Worm (Caenorhabditis elegans) whole organism, L4 larva: Measurements from ENCODE around the gene Y75B8A.19.
A peak's percentile ranks its signal among the peaks of the same experiment; 100 is the strongest.

Experiments used
- D1046.2 ChIP-seq: fragments of 200-800 bp; sonication (Bioruptor generic); IDR thresholded peaks from 2 replicates; pipeline ENCODE4 v1.3.6; 2022; ENCODE audit warnings: missing genetic modification characterization, missing compliant biosample characterization
- F44E2.7 ChIP-seq: fragments of 200-800 bp; sonication (Bioruptor generic); IDR thresholded peaks from 2 replicates; pipeline ENCODE4 v2.1.2; 2022; ENCODE audit warnings: missing genetic modification characterization, missing compliant biosample characterization
- T20F7.1 ChIP-seq: fragments of 200-800 bp; sonication (Bioruptor generic); optimal IDR thresholded peaks from 2 replicates; lab custom pipeline; 2018; ENCODE audit warnings: mild to moderate bottlenecking, missing genetic modification characterization, missing compliant biosample characterization
- Y5F2A.4 ChIP-seq: fragments of 200-800 bp; sonication (Bioruptor generic); optimal IDR thresholded peaks from 2 replicates; lab custom pipeline; 2018; ENCODE audit warnings: mild to moderate bottlenecking, missing genetic modification characterization, missing compliant biosample characterization
- ZK337.2 ChIP-seq: fragments of 200-800 bp; sonication (Bioruptor generic); IDR thresholded peaks from 2 replicates; pipeline ENCODE4 v1.3.6; 2022; ENCODE audit warnings: missing genetic modification reagents, missing genetic modification characterization, missing compliant biosample characterization
- ZK546.5 ChIP-seq, 2 experiments: sonication (generic microtip); optimal IDR thresholded peaks; 2 replicates each; lab custom pipeline; 2017; ENCODE audit warnings: missing biosample characterization in 2 of 2, missing genetic modification characterization in 2 of 2
- aha-1 ChIP-seq: fragments of 150-350 bp; peaks from one replicate; lab custom pipeline; 2014; ENCODE audit warnings: missing biosample characterization, missing genetic modification characterization
- aly-2 ChIP-seq: sonication (generic microtip); optimal IDR thresholded peaks from 2 replicates; lab custom pipeline; 2018; ENCODE audit warnings: missing biosample characterization, missing genetic modification characterization
- arid-1 ChIP-seq: fragments of 200-800 bp; sonication (Bioruptor generic); conservative IDR thresholded peaks from 2 replicates; pipeline ENCODE4 v1.3.6; 2022; ENCODE audit warnings: missing genetic modification reagents, missing genetic modification characterization, missing compliant biosample characterization
- attf-4 ChIP-seq: sonication (generic microtip); optimal IDR thresholded peaks from 3 replicates; lab custom pipeline; 2017; ENCODE audit warnings: missing biosample characterization, missing genetic modification characterization
- ceh-82 ChIP-seq: sonication (generic microtip); optimal IDR thresholded peaks from 2 replicates; lab custom pipeline; 2017; ENCODE audit warnings: missing biosample characterization, missing genetic modification characterization
- ces-1 ChIP-seq: fragments of 150-350 bp; sonication (generic microtip); optimal IDR thresholded peaks from 4 replicates; lab custom pipeline; 2014; ENCODE audit warnings: missing biosample characterization, missing genetic modification reagents, missing genetic modification characterization
- daf-12 ChIP-seq: fragments of 150-350 bp; optimal IDR thresholded peaks from 2 replicates; lab custom pipeline; 2014; ENCODE audit warnings: missing biosample characterization, missing genetic modification reagents, missing genetic modification characterization
- dmd-6 ChIP-seq: fragments of 200-800 bp; sonication (Bioruptor generic); IDR thresholded peaks from 2 replicates; pipeline ENCODE4 v1.3.6; 2022; ENCODE audit warnings: missing genetic modification reagents, missing genetic modification characterization, missing compliant biosample characterization
- dpl-1 ChIP-seq: fragments of 150-350 bp; optimal IDR thresholded peaks from 2 replicates; lab custom pipeline; 2014; ENCODE audit warnings: missing biosample characterization, missing genetic modification reagents, missing genetic modification characterization
- dve-1 ChIP-seq: sonication (generic microtip); optimal IDR thresholded peaks from 2 replicates; lab custom pipeline; 2017; ENCODE audit warnings: antibody characterized with exemption, mild to moderate bottlenecking, missing genetic modification characterization, missing compliant biosample characterization; ENCODE audit not compliant: insufficient read depth
- hif-1 ChIP-seq, 2 experiments: sonication (generic microtip); optimal IDR thresholded peaks; 2 replicates each; lab custom pipeline; 2016 to 2017; ENCODE audit warnings: missing compliant biosample characterization in 2 of 2, missing genetic modification characterization in 2 of 2, missing genetic modification reagents in 2 of 2, missing genotype in 2 of 2, mild to moderate bottlenecking in 1 of 2
- hmg-1.1 ChIP-seq: fragments of 200-800 bp; sonication (Bioruptor generic); IDR thresholded peaks from 2 replicates; pipeline ENCODE4 v1.3.6; 2022; ENCODE audit warnings: missing genetic modification reagents, missing genetic modification characterization, missing compliant biosample characterization
- jun-1 ChIP-seq: fragments of 150-350 bp; optimal IDR thresholded peaks from 2 replicates; lab custom pipeline; 2014; ENCODE audit warnings: missing biosample characterization, missing genetic modification reagents, missing genetic modification characterization
- lin-29 ChIP-seq: fragments of 200-800 bp; sonication (Bioruptor generic); IDR thresholded peaks from 2 replicates; pipeline ENCODE4 v1.3.6; 2022; ENCODE audit warnings: missing genetic modification reagents, missing genetic modification characterization, missing compliant biosample characterization
- lin-38 ChIP-seq: fragments of 200-800 bp; sonication (Bioruptor generic); IDR thresholded peaks from 2 replicates; pipeline ENCODE4 v1.3.6; 2022; ENCODE audit warnings: missing genetic modification reagents, missing genetic modification characterization, missing compliant biosample characterization
- lsy-2 ChIP-seq, 2 experiments: fragments of 150-350 bp in 1 of 2; sonication (generic microtip) in 1 of 2; optimal IDR thresholded peaks; 2 replicates each; lab custom pipeline; 2014 to 2017; ENCODE audit warnings: missing biosample characterization in 2 of 2, missing genetic modification characterization in 2 of 2
- mep-1 ChIP-seq: fragments of 150-350 bp; sonication (generic microtip); optimal IDR thresholded peaks from 3 replicates; lab custom pipeline; 2014; ENCODE audit warnings: missing biosample characterization, missing genetic modification characterization
- mes-2 ChIP-seq: sonication (generic microtip); optimal IDR thresholded peaks from 2 replicates; lab custom pipeline; 2016; ENCODE audit warnings: missing genotype, mild to moderate bottlenecking, missing genetic modification characterization, missing compliant biosample characterization; ENCODE audit not compliant: poor library complexity, severe bottlenecking
- nhr-10 ChIP-seq: fragments of 150-350 bp; optimal IDR thresholded peaks from 2 replicates; lab custom pipeline; 2014; ENCODE audit warnings: missing biosample characterization, missing genetic modification characterization
- nhr-28 ChIP-seq: fragments of 150-350 bp; optimal IDR thresholded peaks from 2 replicates; lab custom pipeline; 2014; ENCODE audit warnings: missing biosample characterization, missing genetic modification characterization
- nhr-48 ChIP-seq: sonication (generic microtip); optimal IDR thresholded peaks from 2 replicates; lab custom pipeline; 2016; ENCODE audit warnings: mild to moderate bottlenecking, missing genetic modification characterization, missing compliant biosample characterization
- nhr-76 ChIP-seq: fragments of 150-350 bp; optimal IDR thresholded peaks from 2 replicates; lab custom pipeline; 2014; ENCODE audit warnings: missing biosample characterization, missing genetic modification characterization
- nhr-77 ChIP-seq: fragments of 150-350 bp; optimal IDR thresholded peaks from 2 replicates; lab custom pipeline; 2014; ENCODE audit warnings: missing biosample characterization, missing genetic modification characterization
- pha-4 ChIP-seq, 2 experiments: fragments of 150-350 bp in 1 of 2; fragments of 200-800 bp in 1 of 2; sonication (Bioruptor generic) in 1 of 2; IDR thresholded peaks in 1 of 2; optimal IDR thresholded peaks in 1 of 2; 2 replicates each; pipeline versions ENCODE4 v1.3.6 to Lab custom; 2014 to 2022; ENCODE audit warnings: missing genetic modification characterization in 2 of 2, missing genetic modification reagents in 2 of 2, missing biosample characterization in 1 of 2, missing compliant biosample characterization in 1 of 2
- rbr-2 ChIP-seq: sonication (generic microtip); optimal IDR thresholded peaks from 2 replicates; lab custom pipeline; 2016; ENCODE audit warnings: missing genotype, missing genetic modification characterization, missing compliant biosample characterization
- set-16 ChIP-seq: fragments of 200-800 bp; sonication (Bioruptor generic); IDR thresholded peaks from 2 replicates; pipeline ENCODE4 v1.3.6; 2022; ENCODE audit warnings: missing genetic modification reagents, missing genetic modification characterization, missing compliant biosample characterization
- snpc-4 ChIP-seq: fragments of 150-350 bp; optimal IDR thresholded peaks from 2 replicates; lab custom pipeline; 2014; ENCODE audit warnings: missing biosample characterization, missing genetic modification characterization
- tag-97 ChIP-seq: fragments of 200-800 bp; sonication (Bioruptor generic); IDR thresholded peaks from 2 replicates; pipeline ENCODE4 v1.3.6; 2022; ENCODE audit warnings: missing genetic modification characterization, missing compliant biosample characterization
- unc-62 ChIP-seq, 3 experiments: fragments of 150-350 bp in 1 of 3; sonication (generic microtip); optimal IDR thresholded peaks in 2 of 3; peaks in 1 of 3; 1 replicate in 1 of 3; 2 replicates in 2 of 3; lab custom pipeline; 2014 to 2017; ENCODE audit warnings: missing biosample characterization in 3 of 3, missing genetic modification characterization in 3 of 3, missing genetic modification reagents in 3 of 3, missing genotype in 1 of 3
- zfp-2 ChIP-seq: sonication (generic microtip); optimal IDR thresholded peaks from 2 replicates; lab custom pipeline; 2016; ENCODE audit warnings: mild to moderate bottlenecking, missing genetic modification characterization, missing compliant biosample characterization
- zip-2 ChIP-seq: fragments of 150-350 bp; optimal IDR thresholded peaks from 2 replicates; lab custom pipeline; 2014; ENCODE audit warnings: missing biosample characterization, missing genetic modification characterization
- ztf-7 ChIP-seq: fragments of 150-350 bp; optimal IDR thresholded peaks from 2 replicates; lab custom pipeline; 2014; ENCODE audit warnings: missing biosample characterization, missing genetic modification characterization

The Y75B8A.19 gene

ce11 chrIII:12202437-12202836 lies 24.0 kb upstream of the Y75B8A.19 start, which contains the start of gene osm-12:
Gene osm-12, minus strand, starts transcription at chrIII:12202537.
- TF ChIP-seq aha-1 (peak; percentile 71), rbr-2 (tag; lab: Kevin White, UChicago) (no peak)

- TF ChIP-seq D1046.2 (GFP tag; lab: Robert Waterston, UW) (0 out of 2 replicates have a peak, but pooled peaks have one; percentile 49), set-16 (GFP tag; lab: Robert Waterston, UW) (peak; percentile 59), nhr-10 (tag; lab: Kevin White, UChicago) (no peak), zip-2 (tag; lab: Kevin White, UChicago) (no peak), tag-97 (no peak), dmd-6 (GFP tag; lab: Robert Waterston, UW) (no peak), lin-29 (GFP tag; lab: Robert Waterston, UW) (no peak), ZK546.5 (tag; optimal IDR thresholded peaks at IDR 0.05; lab: Kevin White, UChicago) (no peak), arid-1 (GFP tag; lab: Robert Waterston, UW) (no peak), attf-4 (tag; lab: Kevin White, UChicago) (no peak)
These were observed 21.2 kb upstream of the Y75B8A.19 start for ce11 chrIII:12205271-12205670.

- TF ChIP-seq aha-1 (peak; percentile 71), set-16 (GFP tag; lab: Robert Waterston, UW) (peak; percentile 71), unc-62 (GFP tag; optimal IDR thresholded peaks at IDR 0.05 in 1 of 2; lab: Kevin White, UChicago) (peak in 1 of 2 experiments; percentile 55), unc-62 (tag; optimal IDR thresholded peaks at IDR 0.05; lab: Kevin White, UChicago) (no peak), zfp-2 (tag; lab: Kevin White, UChicago) (no peak)
These were observed 18.9 kb upstream of the Y75B8A.19 start for ce11 chrIII:12207574-12207973.

- TF ChIP-seq F44E2.7 (GFP tag; lab: Robert Waterston, UW) (no peak), snpc-4 (no peak)
These were observed 10.8 kb upstream of the Y75B8A.19 start, which contains the start of gene Y75B8A.13 for ce11 chrIII:12215596-12215995. Gene Y75B8A.13, minus strand, starts transcription at chrIII:12215696.

- TF ChIP-seq aha-1 (peak; percentile 82), dmd-6 (GFP tag; lab: Robert Waterston, UW) (no peak), ZK546.5 (tag; optimal IDR thresholded peaks at IDR 0.05; lab: Kevin White, UChicago) (no peak), jun-1 (tag; lab: Kevin White, UChicago) (no peak), nhr-28 (tag; lab: Kevin White, UChicago) (no peak), mep-1 (tag; lab: Kevin White, UChicago) (no peak), ZK337.2 (GFP tag; lab: Robert Waterston, UW) (no peak), nhr-48 (tag; lab: Kevin White, UChicago) (no peak)
These were observed 8.4 kb upstream of the Y75B8A.19 start for ce11 chrIII:12218078-12218477.

ce11 chrIII:12218633-12219097 lies 7.8 kb upstream of the Y75B8A.19 start, which contains the start of the genes gex-4 and gphr-1:
Gene gex-4, minus strand, starts transcription at chrIII:12218634.
Gene gphr-1, plus strand, starts transcription at chrIII:12219047.
- no peak for TF ChIP-seq attf-4 (tag; lab: Kevin White, UChicago)
- TF ChIP-seq T20F7.1 = no peak
- TF ChIP-seq ceh-82 = no peak
- TF ChIP-seq lsy-2 (tag; optimal IDR thresholded peaks at IDR 0.05; lab: Kevin White, UChicago) = peak in 1 of 2 experiments; percentile 68
- peak; percentile 26 for TF ChIP-seq dve-1 (tag; lab: Kevin White, UChicago)
- TF ChIP-seq lin-38 (GFP tag; lab: Robert Waterston, UW) = peak; percentile 92
- TF ChIP-seq ztf-7 (tag; lab: Kevin White, UChicago) = peak; percentile 5
- TF ChIP-seq daf-12 = no peak
- TF ChIP-seq nhr-76 (tag; lab: Kevin White, UChicago) = no peak
- TF ChIP-seq ces-1 = no peak
- no peak for TF ChIP-seq hmg-1.1 (GFP tag; lab: Robert Waterston, UW)
- peak in 1 of 2 experiments; percentile 59 for TF ChIP-seq hif-1 (tag; optimal IDR thresholded peaks at IDR 0.05; lab: Kevin White, UChicago)
- TF ChIP-seq mes-2 (tag; lab: Kevin White, UChicago) = peak; percentile 77
- TF ChIP-seq nhr-77 (tag; lab: Kevin White, UChicago) = peak; percentile 16
- TF ChIP-seq aly-2 = no peak
- TF ChIP-seq pha-4 (GFP tag; IDR thresholded peaks at IDR 0.05; lab: Robert Waterston, UW) = no peak
- peak; percentile 16 for TF ChIP-seq pha-4 (tag; optimal IDR thresholded peaks at IDR 0.05; lab: Kevin White, UChicago)
- TF ChIP-seq Y5F2A.4 = no peak
- peak; percentile 52 for TF ChIP-seq dpl-1 (GFP tag; lab: Kevin White, UChicago)
- TF ChIP-seq arid-1 (GFP tag; lab: Robert Waterston, UW) = no peak
- TF ChIP-seq mep-1 (tag; lab: Kevin White, UChicago) = peak; percentile 51
